Fruit fly (Drosophila melanogaster) whole organism, prepupa: Measurements from ENCODE around the gene sd.
A peak's percentile ranks its signal among the peaks of the same experiment; 100 is the strongest.

ENCODE experiments used
- CG10631 ChIP-seq: fragments of 200-800 bp; sonication (Bioruptor generic); optimal IDR thresholded peaks from 2 replicates; lab custom pipeline; 2016; ENCODE audit warnings: missing biosample characterization, missing genetic modification characterization
- CG11294 ChIP-seq: fragments of 200-800 bp; sonication (Bioruptor generic); IDR thresholded peaks from 2 replicates; pipeline ENCODE4 v1.3.6; 2022; ENCODE audit warnings: missing biosample characterization, missing genetic modification characterization
- CG11762 ChIP-seq: fragments of 200-800 bp; sonication (Bioruptor generic); optimal IDR thresholded peaks from 3 replicates; lab custom pipeline; 2016; ENCODE audit warnings: missing biosample characterization, missing genetic modification characterization; ENCODE audit not compliant: insufficient read depth
- CG11902 ChIP-seq: fragments of 200-800 bp; sonication (Bioruptor generic); optimal IDR thresholded peaks from 3 replicates; lab custom pipeline; 2016; ENCODE audit warnings: missing biosample characterization, missing genetic modification characterization
- CG1621 ChIP-seq: fragments of 200-800 bp; sonication (Bioruptor generic); optimal IDR thresholded peaks from 3 replicates; lab custom pipeline; 2018; ENCODE audit warnings: missing biosample characterization, mild to moderate bottlenecking, missing genetic modification characterization
- CG16779 ChIP-seq: fragments of 200-800 bp; sonication (Bioruptor generic); optimal IDR thresholded peaks from 3 replicates; lab custom pipeline; 2017; ENCODE audit warnings: missing biosample characterization, mild to moderate bottlenecking, missing genetic modification characterization
- CG3032 ChIP-seq: fragments of 200-800 bp; optimal IDR thresholded peaks from 2 replicates; lab custom pipeline; 2019; ENCODE audit warnings: missing biosample characterization, mild to moderate bottlenecking, missing genetic modification characterization, moderate library complexity
- CG31627 ChIP-seq: fragments of 200-800 bp; sonication (Bioruptor generic); optimal IDR thresholded peaks from 3 replicates; lab custom pipeline; 2016; ENCODE audit warnings: missing biosample characterization, missing genetic modification characterization
- CG32006 ChIP-seq: fragments of 200-800 bp; sonication (Bioruptor generic); optimal IDR thresholded peaks from 3 replicates; lab custom pipeline; 2017; ENCODE audit warnings: missing biosample characterization, mild to moderate bottlenecking, missing genetic modification characterization
- CG34406 ChIP-seq: fragments of 200-800 bp; sonication (Bioruptor generic); optimal IDR thresholded peaks from 3 replicates; lab custom pipeline; 2016; ENCODE audit warnings: missing biosample characterization, missing genetic modification characterization
- CG4318 ChIP-seq: fragments of 200-800 bp; sonication (Bioruptor generic); optimal IDR thresholded peaks from 3 replicates; lab custom pipeline; 2017; ENCODE audit warnings: missing biosample characterization, mild to moderate bottlenecking, missing genetic modification characterization
- CG6163 ChIP-seq: fragments of 200-800 bp; sonication (Bioruptor generic); IDR thresholded peaks from 3 replicates; pipeline ENCODE4 v1.3.6; 2022; ENCODE audit warnings: missing biosample characterization, missing genetic modification characterization
- CG6276 ChIP-seq: fragments of 200-800 bp; sonication (Bioruptor generic); optimal IDR thresholded peaks from 2 replicates; lab custom pipeline; 2017; ENCODE audit warnings: missing biosample characterization, mild to moderate bottlenecking, missing genetic modification characterization
- CG6808 ChIP-seq: fragments of 200-800 bp; sonication (Bioruptor generic); optimal IDR thresholded peaks from 3 replicates; lab custom pipeline; 2017; ENCODE audit warnings: missing biosample characterization, missing genetic modification characterization, mild to moderate bottlenecking, moderate library complexity, missing genetic modification reagents
- CG7368 ChIP-seq: fragments of 200-800 bp; sonication (Bioruptor generic); optimal IDR thresholded peaks from 3 replicates; lab custom pipeline; 2016; ENCODE audit warnings: missing biosample characterization, missing genetic modification characterization
- CG8119 ChIP-seq: fragments of 200-800 bp; sonication (Bioruptor generic); IDR thresholded peaks from 3 replicates; pipeline ENCODE4 v1.3.6; 2022; ENCODE audit warnings: missing biosample characterization, missing genetic modification characterization
- CG8319 ChIP-seq: fragments of 200-800 bp; sonication (Bioruptor generic); optimal IDR thresholded peaks from 3 replicates; lab custom pipeline; 2016; ENCODE audit warnings: missing biosample characterization, missing genetic modification characterization
- CG8632 ChIP-seq: fragments of 200-800 bp; sonication (Bioruptor generic); optimal IDR thresholded peaks from 3 replicates; lab custom pipeline; 2016; ENCODE audit warnings: missing biosample characterization, missing genetic modification characterization
- Eip75B ChIP-seq: fragments of 200-800 bp; sonication (Bioruptor generic); optimal IDR thresholded peaks from 3 replicates; lab custom pipeline; 2016; ENCODE audit warnings: missing biosample characterization, missing genetic modification characterization
- Eip78C ChIP-seq: fragments of 200-800 bp; sonication (Bioruptor generic); peaks from one replicate; lab custom pipeline; 2016; ENCODE audit warnings: missing biosample characterization, missing genetic modification characterization
- Eip93F ChIP-seq: fragments of 200-800 bp; sonication (Bioruptor generic); optimal IDR thresholded peaks from 2 replicates; lab custom pipeline; 2016; ENCODE audit warnings: missing biosample characterization, mild to moderate bottlenecking, missing genetic modification characterization
- Ets96B ChIP-seq: fragments of 200-800 bp; optimal IDR thresholded peaks from 2 replicates; lab custom pipeline; 2019; ENCODE audit warnings: missing biosample characterization, mild to moderate bottlenecking, missing genetic modification characterization, moderate library complexity
- Hr38 ChIP-seq: sonication (Bioruptor generic); optimal IDR thresholded peaks from 2 replicates; lab custom pipeline; 2016; ENCODE audit warnings: missing biosample characterization, missing genetic modification characterization
- Hr39 ChIP-seq: fragments of 200-800 bp; sonication (Bioruptor generic); optimal IDR thresholded peaks from 2 replicates; lab custom pipeline; 2016; ENCODE audit warnings: missing biosample characterization, missing genetic modification characterization
- Hr4 ChIP-seq: fragments of 200-800 bp; sonication (Bioruptor generic); optimal IDR thresholded peaks from 3 replicates; lab custom pipeline; 2016; ENCODE audit warnings: missing biosample characterization, missing genetic modification characterization
- Lpt ChIP-seq: fragments of 200-800 bp; sonication (Bioruptor generic); optimal IDR thresholded peaks from 3 replicates; lab custom pipeline; 2016; ENCODE audit warnings: missing biosample characterization, missing genetic modification characterization
- Met ChIP-seq: fragments of 200-800 bp; sonication (Bioruptor generic); optimal IDR thresholded peaks from 3 replicates; lab custom pipeline; 2016; ENCODE audit warnings: missing biosample characterization, missing genetic modification characterization
- Smox ChIP-seq: fragments of 200-800 bp; sonication (Bioruptor generic); optimal IDR thresholded peaks from 3 replicates; lab custom pipeline; 2016; ENCODE audit warnings: missing biosample characterization, missing genetic modification characterization
- Sox102F ChIP-seq: fragments of 200-800 bp; sonication (Bioruptor generic); optimal IDR thresholded peaks from 2 replicates; lab custom pipeline; 2016; ENCODE audit warnings: missing biosample characterization, mild to moderate bottlenecking, missing genetic modification characterization
- Sox14 ChIP-seq: fragments of 200-800 bp; sonication (Bioruptor generic); optimal IDR thresholded peaks from 3 replicates; lab custom pipeline; 2016; ENCODE audit warnings: missing biosample characterization, missing genetic modification characterization
- Sox15 ChIP-seq: fragments of 200-800 bp; sonication (Bioruptor generic); optimal IDR thresholded peaks from 3 replicates; lab custom pipeline; 2016; ENCODE audit warnings: missing biosample characterization, missing genetic modification characterization
- achi ChIP-seq: fragments of 200-800 bp; sonication (Bioruptor generic); optimal IDR thresholded peaks from 3 replicates; lab custom pipeline; 2016; ENCODE audit warnings: missing biosample characterization, missing genetic modification characterization
- acj6 ChIP-seq: fragments of 200-800 bp; sonication (Bioruptor generic); optimal IDR thresholded peaks from 3 replicates; lab custom pipeline; 2016; ENCODE audit warnings: missing biosample characterization, missing genetic modification characterization
- cyc ChIP-seq: fragments of 200-800 bp; sonication (Bioruptor generic); optimal IDR thresholded peaks from 3 replicates; lab custom pipeline; 2016; ENCODE audit warnings: missing biosample characterization, missing genetic modification characterization
- dac ChIP-seq: fragments of 200-800 bp; sonication (Bioruptor generic); optimal IDR thresholded peaks from 2 replicates; lab custom pipeline; 2017; ENCODE audit warnings: missing biosample characterization, mild to moderate bottlenecking, missing genetic modification characterization
- dsx ChIP-seq: fragments of 200-800 bp; optimal IDR thresholded peaks from 3 replicates; lab custom pipeline; 2019; ENCODE audit warnings: missing biosample characterization, mild to moderate bottlenecking, missing genetic modification characterization, moderate library complexity; ENCODE audit not compliant: poor library complexity, severe bottlenecking
- eg ChIP-seq: fragments of 200-800 bp; sonication (Bioruptor generic); IDR thresholded peaks from 3 replicates; pipeline ENCODE4 v1.3.6; 2022; ENCODE audit warnings: missing biosample characterization, missing genetic modification characterization
- esn ChIP-seq: fragments of 200-800 bp; sonication (Bioruptor generic); optimal IDR thresholded peaks from 2 replicates; lab custom pipeline; 2016; ENCODE audit warnings: missing biosample characterization, mild to moderate bottlenecking, missing genetic modification characterization, moderate library complexity
- fd59A ChIP-seq: fragments of 200-800 bp; sonication (Bioruptor generic); optimal IDR thresholded peaks from 2 replicates; lab custom pipeline; 2017; ENCODE audit warnings: missing biosample characterization, mild to moderate bottlenecking, missing genetic modification characterization, missing genetic modification reagents
- fkh ChIP-seq: fragments of 200-800 bp; sonication (Bioruptor generic); optimal IDR thresholded peaks from 3 replicates; lab custom pipeline; 2017; ENCODE audit warnings: missing biosample characterization, mild to moderate bottlenecking, missing genetic modification characterization, moderate library complexity
- net ChIP-seq: fragments of 200-800 bp; sonication (Bioruptor generic); optimal IDR thresholded peaks from 3 replicates; lab custom pipeline; 2016; ENCODE audit warnings: missing biosample characterization, missing genetic modification characterization
- spab ChIP-seq: fragments of 200-800 bp; sonication (Bioruptor generic); optimal IDR thresholded peaks from 2 replicates; lab custom pipeline; 2017; ENCODE audit warnings: missing biosample characterization, mild to moderate bottlenecking, missing genetic modification characterization, missing genetic modification reagents
- vri ChIP-seq: fragments of 200-800 bp; sonication (Bioruptor generic); optimal IDR thresholded peaks from 3 replicates; lab custom pipeline; 2016; ENCODE audit warnings: missing biosample characterization, mild to moderate bottlenecking, missing genetic modification characterization

The sd gene

dm6 chrX:15788235-15789187 is 15.7 kb upstream of the sd start, which contains the start of gene Rhp (continued):
- TF ChIP-seq CG6808 (GFP tag; lab: Kevin White, UChicago) = peak; percentile 79
- TF ChIP-seq Smox (GFP tag; lab: Kevin White, UChicago) = peak; percentile 56
- TF ChIP-seq Hr39 (GFP tag; lab: Kevin White, UChicago) = no peak
- TF ChIP-seq spab (GFP tag; lab: Kevin White, UChicago) = no peak
- TF ChIP-seq Lpt (GFP tag; lab: Kevin White, UChicago) = no peak
- peak; percentile 48 for TF ChIP-seq CG3032 (tag; lab: Kevin White, UChicago)
- peak; percentile 34; the same call in 2 of the 3 replicates for TF ChIP-seq CG6163 (GFP tag; lab: Robert Waterston, UW)
- TF ChIP-seq CG32006 (GFP tag; lab: Kevin White, UChicago) = no peak
- peak; percentile 64 for TF ChIP-seq fkh (GFP tag; lab: Kevin White, UChicago)
- TF ChIP-seq CG1621 (tag; lab: Kevin White, UChicago) = peak; percentile 55
- TF ChIP-seq CG8319 = peak; percentile 22
- TF ChIP-seq vri (GFP tag; lab: Kevin White, UChicago) = peak; percentile 40
- no peak for TF ChIP-seq fd59A (GFP tag; lab: Kevin White, UChicago)
- TF ChIP-seq Ets96B (tag; lab: Kevin White, UChicago) = no peak
- TF ChIP-seq Sox102F (GFP tag; lab: Kevin White, UChicago) = no peak
- TF ChIP-seq CG16779 (tag; lab: Kevin White, UChicago) = no peak
- no peak for TF ChIP-seq Eip93F
- TF ChIP-seq CG8119 (GFP tag; lab: Robert Waterston, UW) = peak; percentile 29; the same call in 1 of the 3 replicates
- TF ChIP-seq CG10631 (GFP tag; lab: Kevin White, UChicago) = peak; percentile 72
- TF ChIP-seq cyc (GFP tag; lab: Kevin White, UChicago) = peak; percentile 8
- TF ChIP-seq CG11294 (GFP tag; lab: Robert Waterston, UW) = no peak
- TF ChIP-seq net (GFP tag; lab: Kevin White, UChicago) = no peak
- TF ChIP-seq acj6 (GFP tag; lab: Kevin White, UChicago) = peak; percentile 46
- TF ChIP-seq Eip75B (GFP tag; lab: Kevin White, UChicago) = peak; percentile 40
- peak; percentile 47 for TF ChIP-seq CG11762
- TF ChIP-seq CG8632 (GFP tag; lab: Kevin White, UChicago) = peak; percentile 76
- TF ChIP-seq Eip78C (GFP tag; lab: Kevin White, UChicago) = peak; percentile 43
- peak; percentile 60 for TF ChIP-seq CG34406
- no peak for TF ChIP-seq dac (GFP tag; lab: Kevin White, UChicago)
- TF ChIP-seq CG11902 (GFP tag; lab: Kevin White, UChicago) = no peak
- peak; percentile 74 for TF ChIP-seq CG7368 (GFP tag; lab: Kevin White, UChicago)
- TF ChIP-seq eg (GFP tag; lab: Robert Waterston, UW) = peak; percentile 47; the same call in 1 of the 3 replicates
- TF ChIP-seq CG6276 = no peak
- no peak for TF ChIP-seq CG4318
- TF ChIP-seq dsx (GFP tag; lab: Kevin White, UChicago) = peak; percentile 47
- TF ChIP-seq Met (GFP tag; lab: Kevin White, UChicago) = no peak
- peak; percentile 54 for TF ChIP-seq esn (GFP tag; lab: Kevin White, UChicago)
- no peak for TF ChIP-seq Hr38 (GFP tag; lab: Kevin White, UChicago)
- TF ChIP-seq achi (GFP tag; lab: Kevin White, UChicago) = peak; percentile 31
- TF ChIP-seq Sox14 = no peak
- TF ChIP-seq Hr4 (GFP tag; lab: Kevin White, UChicago) = no peak
- no peak for TF ChIP-seq CG31627 (GFP tag; lab: Kevin White, UChicago)
- no peak for TF ChIP-seq Sox15 (GFP tag; lab: Kevin White, UChicago)
